Worm (Caenorhabditis elegans) whole organism, young adult: ENCODE data around the gene wago-4.

ENCODE experiments used
- B0336.3 ChIP-seq: fragments of 200-800 bp; sonication (Bioruptor generic); IDR thresholded peaks from 2 replicates; pipeline ENCODE4 v1.3.6; 2022; ENCODE audit warnings: missing genetic modification characterization, missing compliant biosample characterization
- C17E4.6 ChIP-seq: fragments of 200-800 bp; sonication (Bioruptor generic); IDR thresholded peaks from 2 replicates; pipeline ENCODE4 v1.3.6; 2022; ENCODE audit warnings: missing genetic modification reagents, missing genetic modification characterization, missing compliant biosample characterization
- F37B4.10 ChIP-seq: fragments of 200-800 bp; sonication (Bioruptor generic); IDR thresholded peaks from 2 replicates; pipeline ENCODE4 v1.3.6; 2022; ENCODE audit warnings: missing genetic modification characterization, missing compliant biosample characterization
- F52B5.7 ChIP-seq: sonication (generic microtip); optimal IDR thresholded peaks from 2 replicates; lab custom pipeline; 2016; ENCODE audit warnings: mild to moderate bottlenecking, missing genetic modification characterization, missing compliant biosample characterization
- F57C9.4 ChIP-seq: sonication (generic microtip); optimal IDR thresholded peaks from 2 replicates; lab custom pipeline; 2017; ENCODE audit warnings: mild to moderate bottlenecking, missing genetic modification characterization, missing compliant biosample characterization
- K11D2.4 ChIP-seq: fragments of 200-800 bp; sonication (Bioruptor generic); IDR thresholded peaks from 2 replicates; pipeline ENCODE4 v1.3.6; 2022; ENCODE audit warnings: missing genetic modification reagents, missing genetic modification characterization, missing compliant biosample characterization
- T07F8.4 ChIP-seq: sonication (generic microtip); optimal IDR thresholded peaks from 2 replicates; lab custom pipeline; 2016; ENCODE audit warnings: mild to moderate bottlenecking, missing genetic modification characterization, moderate library complexity, missing compliant biosample characterization
- T26A5.8 ChIP-seq: sonication (generic microtip); optimal IDR thresholded peaks from 2 replicates; lab custom pipeline; 2016; ENCODE audit warnings: missing genetic modification characterization, missing compliant biosample characterization
- Y53F4B.3 ChIP-seq: fragments of 200-800 bp; sonication (Bioruptor generic); IDR thresholded peaks from 2 replicates; pipeline ENCODE4 v1.3.6; 2022; ENCODE audit warnings: missing genetic modification reagents, missing genetic modification characterization, missing compliant biosample characterization
- Y56A3A.18 ChIP-seq: fragments of 200-800 bp; sonication (Bioruptor generic); IDR thresholded peaks from 2 replicates; pipeline ENCODE4 v1.3.6; 2022; ENCODE audit warnings: missing genetic modification reagents, missing genetic modification characterization, missing compliant biosample characterization
- Y95B8A.8 ChIP-seq: fragments of 200-800 bp; sonication (Bioruptor generic); IDR thresholded peaks from 2 replicates; pipeline ENCODE4 v1.3.6; 2022; ENCODE audit warnings: missing genetic modification reagents, missing genetic modification characterization, missing compliant biosample characterization
- ZK185.1 ChIP-seq: sonication (generic microtip); optimal IDR thresholded peaks from 2 replicates; lab custom pipeline; 2016; ENCODE audit warnings: mild to moderate bottlenecking, missing genetic modification characterization, missing compliant biosample characterization; ENCODE audit not compliant: poor library complexity, severe bottlenecking
- ama-1 ChIP-seq, 3 experiments: fragments of 150-350 bp in 1 of 3; sonication (generic microtip) in 2 of 3; optimal IDR thresholded peaks; 2 replicates each; lab custom pipeline; 2014 to 2018; ENCODE audit warnings: missing biosample characterization in 2 of 3, missing genetic modification characterization in 2 of 3, missing genetic modification reagents in 2 of 3
- aptf-3 ChIP-seq: fragments of 200-800 bp; sonication (Bioruptor generic); IDR thresholded peaks from 2 replicates; pipeline ENCODE4 v1.3.6; 2022; ENCODE audit warnings: missing genetic modification characterization, missing compliant biosample characterization
- attf-3 ChIP-seq: fragments of 200-800 bp; sonication (Bioruptor generic); conservative IDR thresholded peaks from 2 replicates; pipeline ENCODE4 v1.3.6; 2022; ENCODE audit warnings: missing genetic modification reagents, missing genetic modification characterization, missing compliant biosample characterization
- attf-5 ChIP-seq: fragments of 200-800 bp; sonication (Bioruptor generic); optimal IDR thresholded peaks from 2 replicates; lab custom pipeline; 2018; ENCODE audit warnings: mild to moderate bottlenecking, missing genetic modification characterization, missing compliant biosample characterization
- cebp-1 ChIP-seq, 2 experiments: fragments of 200-800 bp in 1 of 2; sonication (Bioruptor generic) in 1 of 2; sonication (generic microtip) in 1 of 2; IDR thresholded peaks in 1 of 2; optimal IDR thresholded peaks in 1 of 2; 2 replicates each; pipeline versions ENCODE4 v1.3.6 to Lab custom; 2017 to 2022; ENCODE audit warnings: missing compliant biosample characterization in 2 of 2, missing genetic modification characterization in 2 of 2, mild to moderate bottlenecking in 1 of 2, missing genetic modification reagents in 1 of 2, moderate library complexity in 1 of 2
- ceh-100 ChIP-seq: fragments of 200-800 bp; sonication (Bioruptor generic); IDR thresholded peaks from 2 replicates; pipeline ENCODE4 v1.3.6; 2022; ENCODE audit warnings: missing genetic modification reagents, missing genetic modification characterization, missing compliant biosample characterization
- ceh-91 ChIP-seq: fragments of 200-800 bp; sonication (Bioruptor generic); IDR thresholded peaks from 2 replicates; pipeline ENCODE4 v1.3.6; 2022; ENCODE audit warnings: missing genetic modification reagents, missing genetic modification characterization, missing compliant biosample characterization
- die-1 ChIP-seq: sonication (generic microtip); optimal IDR thresholded peaks from 2 replicates; lab custom pipeline; 2016; ENCODE audit warnings: missing genotype, mild to moderate bottlenecking, missing genetic modification characterization, missing compliant biosample characterization
- dpff-1 ChIP-seq: sonication (generic microtip); optimal IDR thresholded peaks from 2 replicates; lab custom pipeline; 2017; ENCODE audit warnings: mild to moderate bottlenecking, missing genetic modification characterization, missing compliant biosample characterization
- egrh-3 ChIP-seq: fragments of 200-800 bp; sonication (Bioruptor generic); IDR thresholded peaks from 2 replicates; pipeline ENCODE4 v1.3.6; 2022; ENCODE audit warnings: missing genetic modification reagents, missing genetic modification characterization, missing compliant biosample characterization
- hlh-12 ChIP-seq: sonication (generic microtip); optimal IDR thresholded peaks from 2 replicates; lab custom pipeline; 2016; ENCODE audit warnings: missing genetic modification characterization, missing compliant biosample characterization
- hlh-26 ChIP-seq: fragments of 200-800 bp; sonication (Bioruptor generic); conservative IDR thresholded peaks from 2 replicates; pipeline ENCODE4 v1.3.6; 2022; ENCODE audit warnings: missing genetic modification reagents, missing genetic modification characterization, missing compliant biosample characterization
- hmg-1.2 ChIP-seq: fragments of 200-800 bp; sonication (Bioruptor generic); IDR thresholded peaks from 2 replicates; pipeline ENCODE4 v1.3.6; 2022; ENCODE audit warnings: missing genetic modification reagents, missing genetic modification characterization, missing compliant biosample characterization
- hsf-1 ChIP-seq: fragments of 200-800 bp; sonication (Bioruptor generic); IDR thresholded peaks from 2 replicates; pipeline ENCODE4 v1.3.6; 2022; ENCODE audit warnings: missing genetic modification reagents, missing genetic modification characterization, missing compliant biosample characterization
- lag-1 ChIP-seq: fragments of 200-800 bp; sonication (Bioruptor generic); IDR thresholded peaks from 2 replicates; pipeline ENCODE4 v1.3.6; 2022; ENCODE audit warnings: missing genetic modification reagents, missing genetic modification characterization, missing compliant biosample characterization
- let-607 ChIP-seq, 2 experiments: fragments of 200-800 bp in 1 of 2; sonication (Bioruptor generic) in 1 of 2; sonication (generic microtip) in 1 of 2; optimal IDR thresholded peaks; 2 replicates each; lab custom pipeline; 2016 to 2018; ENCODE audit warnings: mild to moderate bottlenecking in 2 of 2, missing compliant biosample characterization in 2 of 2, missing genetic modification characterization in 2 of 2, moderate library complexity in 2 of 2, missing genotype in 1 of 2
- lin-35 ChIP-seq, 3 experiments: fragments of 150-350 bp in 2 of 3; sonication (generic microtip) in 1 of 3; optimal IDR thresholded peaks; 2 replicates each; lab custom pipeline; 2014 to 2018; ENCODE audit warnings: missing biosample characterization in 3 of 3, missing genetic modification characterization in 3 of 3, missing genetic modification reagents in 3 of 3
- lin-40 ChIP-seq: sonication (generic microtip); optimal IDR thresholded peaks from 2 replicates; lab custom pipeline; 2016; ENCODE audit warnings: missing genetic modification characterization, mild to moderate bottlenecking, missing compliant biosample characterization, missing genotype, missing genetic modification reagents
- lin-54 ChIP-seq: fragments of 200-800 bp; sonication (Bioruptor generic); optimal IDR thresholded peaks from 2 replicates; lab custom pipeline; 2018; ENCODE audit warnings: mild to moderate bottlenecking, missing genetic modification characterization, missing compliant biosample characterization
- nhr-90 ChIP-seq: sonication (generic microtip); optimal IDR thresholded peaks from 2 replicates; lab custom pipeline; 2016; ENCODE audit warnings: missing genotype, mild to moderate bottlenecking, missing genetic modification characterization, missing compliant biosample characterization
- pha-4 ChIP-seq: fragments of 150-350 bp; sonication (generic microtip); optimal IDR thresholded peaks from 2 replicates; lab custom pipeline; 2014; ENCODE audit warnings: missing biosample characterization, missing genetic modification reagents, missing genetic modification characterization
- repo-1 ChIP-seq: sonication (generic microtip); optimal IDR thresholded peaks from 2 replicates; lab custom pipeline; 2017; ENCODE audit warnings: mild to moderate bottlenecking, missing genetic modification characterization, missing compliant biosample characterization
- sea-2 ChIP-seq: fragments of 200-800 bp; sonication (Bioruptor generic); IDR thresholded peaks from 2 replicates; pipeline ENCODE4 v1.3.6; 2022; ENCODE audit warnings: missing genetic modification characterization, missing compliant biosample characterization
- snpc-3.4 ChIP-seq: sonication (generic microtip); optimal IDR thresholded peaks from 2 replicates; lab custom pipeline; 2017; ENCODE audit warnings: missing genetic modification characterization, mild to moderate bottlenecking, missing compliant biosample characterization, antibody characterized with exemption, moderate library complexity, missing genotype, missing genetic modification reagents
- unc-62 ChIP-seq: fragments of 150-350 bp; optimal IDR thresholded peaks from 2 replicates; lab custom pipeline; 2014; ENCODE audit warnings: missing biosample characterization, missing genetic modification reagents, missing genetic modification characterization
- zfh-2 ChIP-seq: fragments of 200-800 bp; sonication (Bioruptor generic); conservative IDR thresholded peaks from 2 replicates; pipeline ENCODE4 v1.3.6; 2022; ENCODE audit warnings: missing genetic modification reagents, missing genetic modification characterization, missing compliant biosample characterization
- ztf-3 ChIP-seq: fragments of 200-800 bp; sonication (Bioruptor generic); optimal IDR thresholded peaks from 2 replicates; lab custom pipeline; 2018; ENCODE audit warnings: mild to moderate bottlenecking, missing genetic modification characterization, missing compliant biosample characterization

Gene wago-4

DNA sequence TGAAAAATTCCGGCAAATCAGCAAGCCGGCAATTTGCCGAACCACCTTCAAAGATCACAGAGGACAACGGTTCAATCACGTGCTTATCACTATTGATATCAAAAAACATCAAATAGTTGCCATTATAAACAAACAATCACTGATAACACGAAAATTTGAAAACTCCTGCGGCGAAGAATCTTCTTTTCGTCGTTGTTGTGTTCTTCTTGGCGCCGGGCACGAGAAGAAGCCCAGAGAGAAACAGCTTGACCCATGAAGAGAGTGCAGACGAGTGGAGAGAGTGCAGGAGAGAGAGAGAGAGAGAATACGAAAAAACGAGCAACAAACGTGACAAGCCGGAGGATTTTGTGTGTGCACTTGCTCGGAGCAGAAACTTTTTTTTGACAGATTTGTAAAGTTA, 40.7 kb upstream of the wago-4 start (continued):
- no peak for TF ChIP-seq F37B4.10 (GFP tag; lab: Robert Waterston, UW)
- TF ChIP-seq lin-40 (tag; lab: Kevin White, UChicago) = peak; percentile 53
- no peak for TF ChIP-seq ceh-100 (GFP tag; lab: Robert Waterston, UW)
- no peak for TF ChIP-seq lag-1 (GFP tag; lab: Robert Waterston, UW)
- TF ChIP-seq cebp-1 (GFP tag; IDR thresholded peaks at IDR 0.05; lab: Robert Waterston, UW) = no peak
- peak; percentile 71 for TF ChIP-seq cebp-1 (tag; optimal IDR thresholded peaks at IDR 0.05; lab: Kevin White, UChicago)
- TF ChIP-seq lin-54 (GFP tag; lab: Kevin White, UChicago) = peak; percentile 14
- peak; percentile 75; the same call in 1 of the 2 replicates for TF ChIP-seq hmg-1.2 (GFP tag; lab: Robert Waterston, UW)
- no peak for TF ChIP-seq pha-4 (tag; lab: Kevin White, UChicago)
- TF ChIP-seq ztf-3 (GFP tag; lab: Kevin White, UChicago) = no peak
- no peak for TF ChIP-seq lin-35 (GFP tag; optimal IDR thresholded peaks at IDR 0.05; lab: Kevin White, UChicago)
- no peak for TF ChIP-seq T26A5.8 (tag; lab: Kevin White, UChicago)
- TF ChIP-seq hsf-1 = no peak
- TF ChIP-seq Y56A3A.18 (GFP tag; lab: Robert Waterston, UW) = no peak
- TF ChIP-seq T07F8.4 (tag; lab: Kevin White, UChicago) = no peak
- peak; percentile 24 for TF ChIP-seq repo-1 (tag; lab: Kevin White, UChicago)
- TF ChIP-seq egrh-3 = peak; percentile 40; the same call in 1 of the 2 replicates
- TF ChIP-seq B0336.3 = peak; percentile 77; the same call in 1 of the 2 replicates
- no peak for TF ChIP-seq F57C9.4 (tag; lab: Kevin White, UChicago)
- no peak for TF ChIP-seq C17E4.6 (GFP tag; lab: Robert Waterston, UW)
- peak; percentile 48; the same call in 1 of the 2 replicates for TF ChIP-seq K11D2.4
- TF ChIP-seq sea-2 (GFP tag; lab: Robert Waterston, UW) = no peak
- no peak for TF ChIP-seq snpc-3.4
- TF ChIP-seq Y53F4B.3 (GFP tag; lab: Robert Waterston, UW) = no peak
- TF ChIP-seq ama-1 (optimal IDR thresholded peaks at IDR 0.05; lab: Kevin White, UChicago) = peak; percentile 28
- no peak for TF ChIP-seq ama-1 (GFP tag; optimal IDR thresholded peaks at IDR 0.05; lab: Kevin White, UChicago)
- TF ChIP-seq let-607 (tag; optimal IDR thresholded peaks at IDR 0.05; lab: Kevin White, UChicago) = peak in 1 of 2 experiments; percentile 53
- 0 out of 2 replicates have a peak, but pooled peaks have one; percentile 59 for TF ChIP-seq Y95B8A.8 (GFP tag; lab: Robert Waterston, UW)
- TF ChIP-seq ZK185.1 (tag; lab: Kevin White, UChicago) = no peak
- TF ChIP-seq ceh-91 (GFP tag; lab: Robert Waterston, UW) = no peak
- TF ChIP-seq unc-62 (GFP tag; lab: Kevin White, UChicago) = no peak
- TF ChIP-seq attf-3 (GFP tag; lab: Robert Waterston, UW) = no peak
- TF ChIP-seq die-1 (tag; lab: Kevin White, UChicago) = no peak
- TF ChIP-seq zfh-2 = peak; percentile 75
- peak; percentile 29 for TF ChIP-seq nhr-90 (tag; lab: Kevin White, UChicago)
- TF ChIP-seq hlh-12 (tag; lab: Kevin White, UChicago) = no peak
- no peak for TF ChIP-seq dpff-1 (tag; lab: Kevin White, UChicago)
- TF ChIP-seq aptf-3 (GFP tag; lab: Robert Waterston, UW) = no peak
- peak; percentile 57 for TF ChIP-seq attf-5 (GFP tag; lab: Kevin White, UChicago)
- TF ChIP-seq F52B5.7 (tag; lab: Kevin White, UChicago) = no peak
- TF ChIP-seq hlh-26 (GFP tag; lab: Robert Waterston, UW) = no peak
